Worm (Caenorhabditis elegans) whole organism, L4 larva: ENCODE measurements around the gene stg-1.
A peak's percentile ranks its signal among the peaks of the same experiment; 100 is the strongest.
"Not testable (repeated sequence)": the region's sequence is repeated elsewhere in the genome, so short reads cannot be mapped to it uniquely, and the experiment has no call there.

Experiments
- D1046.2 ChIP-seq: fragments of 200-800 bp; sonication (Bioruptor generic); IDR thresholded peaks from 2 replicates; pipeline ENCODE4 v1.3.6; 2022; ENCODE audit warnings: missing genetic modification characterization, missing compliant biosample characterization
- T20F7.1 ChIP-seq: fragments of 200-800 bp; sonication (Bioruptor generic); optimal IDR thresholded peaks from 2 replicates; lab custom pipeline; 2018; ENCODE audit warnings: mild to moderate bottlenecking, missing genetic modification characterization, missing compliant biosample characterization
- T26A8.4 ChIP-seq: fragments of 200-800 bp; sonication (Bioruptor generic); IDR thresholded peaks from 2 replicates; pipeline ENCODE4 v1.3.6; 2022; ENCODE audit warnings: missing genetic modification characterization, missing compliant biosample characterization
- Y48G9A.11 ChIP-seq: fragments of 200-800 bp; sonication (Bioruptor generic); IDR thresholded peaks from 2 replicates; pipeline ENCODE4 v1.3.6; 2022; ENCODE audit warnings: missing genetic modification reagents, missing genetic modification characterization, missing compliant biosample characterization
- aha-1 ChIP-seq: fragments of 150-350 bp; peaks from one replicate; lab custom pipeline; 2014; ENCODE audit warnings: missing biosample characterization, missing genetic modification characterization
- arid-1 ChIP-seq: fragments of 200-800 bp; sonication (Bioruptor generic); conservative IDR thresholded peaks from 2 replicates; pipeline ENCODE4 v1.3.6; 2022; ENCODE audit warnings: missing genetic modification reagents, missing genetic modification characterization, missing compliant biosample characterization
- ceh-20 ChIP-seq: fragments of 200-800 bp; sonication (Bioruptor generic); IDR thresholded peaks from 2 replicates; pipeline ENCODE4 v1.3.6; 2022; ENCODE audit warnings: missing genetic modification reagents, missing genetic modification characterization, missing compliant biosample characterization
- ceh-32 ChIP-seq: sonication (generic microtip); optimal IDR thresholded peaks from 2 replicates; lab custom pipeline; 2016; ENCODE audit warnings: mild to moderate bottlenecking, missing genetic modification characterization, missing compliant biosample characterization; ENCODE audit not compliant: poor library complexity
- ceh-44 ChIP-seq: fragments of 200-800 bp; sonication (Bioruptor generic); IDR thresholded peaks from 2 replicates; pipeline ENCODE4 v1.3.6; 2022; ENCODE audit warnings: missing genetic modification reagents, missing genetic modification characterization, missing compliant biosample characterization
- ctbp-1 ChIP-seq: fragments of 200-800 bp; sonication (Bioruptor generic); IDR thresholded peaks from 2 replicates; pipeline ENCODE4 v1.3.6; 2022; ENCODE audit warnings: missing genetic modification reagents, missing genetic modification characterization, missing compliant biosample characterization
- dmd-6 ChIP-seq: fragments of 200-800 bp; sonication (Bioruptor generic); IDR thresholded peaks from 2 replicates; pipeline ENCODE4 v1.3.6; 2022; ENCODE audit warnings: missing genetic modification reagents, missing genetic modification characterization, missing compliant biosample characterization
- dmd-8 ChIP-seq: fragments of 200-800 bp; sonication (Bioruptor generic); IDR thresholded peaks from 2 replicates; pipeline ENCODE4 v1.3.6; 2022; ENCODE audit warnings: missing genetic modification characterization, missing compliant biosample characterization
- dmd-9 ChIP-seq: fragments of 200-800 bp; sonication (Bioruptor generic); IDR thresholded peaks from 2 replicates; pipeline ENCODE4 v1.3.6; 2022; ENCODE audit warnings: missing genetic modification reagents, missing genetic modification characterization, missing compliant biosample characterization
- egl-43 ChIP-seq: fragments of 200-800 bp; sonication (Bioruptor generic); IDR thresholded peaks from 2 replicates; pipeline ENCODE4 v1.3.6; 2022; ENCODE audit warnings: missing genetic modification reagents, missing genetic modification characterization, missing compliant biosample characterization
- fkh-10 ChIP-seq: fragments of 150-350 bp; optimal IDR thresholded peaks from 2 replicates; lab custom pipeline; 2014; ENCODE audit warnings: missing biosample characterization, missing genetic modification reagents, missing genetic modification characterization
- hif-1 ChIP-seq, 2 experiments: sonication (generic microtip); optimal IDR thresholded peaks; 2 replicates each; lab custom pipeline; 2016 to 2017; ENCODE audit warnings: missing compliant biosample characterization in 2 of 2, missing genetic modification characterization in 2 of 2, missing genetic modification reagents in 2 of 2, missing genotype in 2 of 2, mild to moderate bottlenecking in 1 of 2
- hlh-11 ChIP-seq: fragments of 200-800 bp; sonication (Bioruptor generic); optimal IDR thresholded peaks from 2 replicates; lab custom pipeline; 2018; ENCODE audit warnings: mild to moderate bottlenecking, missing genetic modification characterization, missing compliant biosample characterization
- hmg-1.1 ChIP-seq: fragments of 200-800 bp; sonication (Bioruptor generic); IDR thresholded peaks from 2 replicates; pipeline ENCODE4 v1.3.6; 2022; ENCODE audit warnings: missing genetic modification reagents, missing genetic modification characterization, missing compliant biosample characterization
- lin-1 ChIP-seq: fragments of 200-800 bp; sonication (Bioruptor generic); IDR thresholded peaks from 2 replicates; pipeline ENCODE4 v1.3.6; 2022; ENCODE audit warnings: missing genetic modification reagents, missing genetic modification characterization, missing compliant biosample characterization
- lin-38 ChIP-seq: fragments of 200-800 bp; sonication (Bioruptor generic); IDR thresholded peaks from 2 replicates; pipeline ENCODE4 v1.3.6; 2022; ENCODE audit warnings: missing genetic modification reagents, missing genetic modification characterization, missing compliant biosample characterization
- madf-5 ChIP-seq, 2 experiments: fragments of 200-800 bp; sonication (Bioruptor generic); IDR thresholded peaks; 2 replicates each; pipeline ENCODE4 v1.3.6; 2022; ENCODE audit warnings: missing compliant biosample characterization in 2 of 2, missing genetic modification characterization in 2 of 2
- mdt-29 ChIP-seq: fragments of 200-800 bp; sonication (Bioruptor generic); IDR thresholded peaks from 2 replicates; pipeline ENCODE4 v1.3.6; 2022; ENCODE audit warnings: missing genetic modification reagents, missing genetic modification characterization, missing compliant biosample characterization
- mes-2 ChIP-seq: sonication (generic microtip); optimal IDR thresholded peaks from 2 replicates; lab custom pipeline; 2016; ENCODE audit warnings: missing genotype, mild to moderate bottlenecking, missing genetic modification characterization, missing compliant biosample characterization; ENCODE audit not compliant: poor library complexity, severe bottlenecking
- nhr-41 ChIP-seq: fragments of 200-800 bp; sonication (Bioruptor generic); IDR thresholded peaks from 2 replicates; pipeline ENCODE4 v1.3.6; 2022; ENCODE audit warnings: missing genetic modification reagents, missing genetic modification characterization, missing compliant biosample characterization
- nhr-76 ChIP-seq: fragments of 150-350 bp; optimal IDR thresholded peaks from 2 replicates; lab custom pipeline; 2014; ENCODE audit warnings: missing biosample characterization, missing genetic modification characterization
- pha-4 ChIP-seq, 2 experiments: fragments of 150-350 bp in 1 of 2; fragments of 200-800 bp in 1 of 2; sonication (Bioruptor generic) in 1 of 2; IDR thresholded peaks in 1 of 2; optimal IDR thresholded peaks in 1 of 2; 2 replicates each; pipeline versions ENCODE4 v1.3.6 to Lab custom; 2014 to 2022; ENCODE audit warnings: missing genetic modification characterization in 2 of 2, missing genetic modification reagents in 2 of 2, missing biosample characterization in 1 of 2, missing compliant biosample characterization in 1 of 2
- saeg-2 ChIP-seq: fragments of 200-800 bp; sonication (Bioruptor generic); IDR thresholded peaks from 2 replicates; pipeline ENCODE4 v1.3.6; 2022; ENCODE audit warnings: missing genetic modification reagents, missing genetic modification characterization, missing compliant biosample characterization
- set-16 ChIP-seq: fragments of 200-800 bp; sonication (Bioruptor generic); IDR thresholded peaks from 2 replicates; pipeline ENCODE4 v1.3.6; 2022; ENCODE audit warnings: missing genetic modification reagents, missing genetic modification characterization, missing compliant biosample characterization
- snpc-1.2 ChIP-seq: fragments of 200-800 bp; sonication (Bioruptor generic); IDR thresholded peaks from 2 replicates; pipeline ENCODE4 v1.3.6; 2022; ENCODE audit warnings: missing genetic modification reagents, missing genetic modification characterization, missing compliant biosample characterization
- spr-3 ChIP-seq: fragments of 200-800 bp; sonication (Bioruptor generic); optimal IDR thresholded peaks from 2 replicates; lab custom pipeline; 2018; ENCODE audit warnings: mild to moderate bottlenecking, missing genetic modification characterization, missing compliant biosample characterization
- tra-1 ChIP-seq: fragments of 200-800 bp; sonication (Bioruptor generic); IDR thresholded peaks from 2 replicates; pipeline ENCODE4 v1.3.6; 2022; ENCODE audit warnings: missing genetic modification reagents, missing genetic modification characterization, missing compliant biosample characterization
- unc-62 ChIP-seq, 3 experiments: fragments of 150-350 bp in 1 of 3; sonication (generic microtip); optimal IDR thresholded peaks in 2 of 3; peaks in 1 of 3; 1 replicate in 1 of 3; 2 replicates in 2 of 3; lab custom pipeline; 2014 to 2017; ENCODE audit warnings: missing biosample characterization in 3 of 3, missing genetic modification characterization in 3 of 3, missing genetic modification reagents in 3 of 3, missing genotype in 1 of 3
- vab-7 ChIP-seq: fragments of 200-800 bp; sonication (Bioruptor generic); IDR thresholded peaks from 2 replicates; pipeline ENCODE4 v1.3.6; 2022; ENCODE audit warnings: missing genetic modification reagents, missing genetic modification characterization, missing compliant biosample characterization

Gene stg-1

DNA sequence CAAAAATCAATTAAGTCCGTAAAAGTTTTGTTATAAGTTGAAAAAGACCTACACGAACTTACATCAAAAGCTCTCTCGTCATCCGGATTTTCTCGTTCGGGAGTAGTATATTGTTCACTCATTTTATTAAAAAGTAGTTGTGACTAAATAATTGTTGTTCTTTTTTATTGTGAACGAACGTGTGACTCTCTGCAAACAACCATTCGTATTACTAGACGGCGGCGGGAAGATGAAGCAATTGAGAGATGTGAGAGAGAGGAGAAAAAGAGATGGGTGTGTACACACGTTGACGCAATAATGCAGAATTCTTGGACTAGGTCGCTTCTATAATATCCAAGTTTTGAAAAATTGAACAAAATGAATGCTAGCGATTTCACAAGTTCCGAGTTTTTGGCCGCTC is 15.5 kb downstream of the stg-1 start, which contains the start of the genes F52H3.11 and bath-38 (continued):
- TF ChIP-seq nhr-76 = no peak
- no peak for TF ChIP-seq ceh-32 (tag; lab: Kevin White, UChicago)
- TF ChIP-seq T20F7.1 = peak; percentile 19

DNA sequence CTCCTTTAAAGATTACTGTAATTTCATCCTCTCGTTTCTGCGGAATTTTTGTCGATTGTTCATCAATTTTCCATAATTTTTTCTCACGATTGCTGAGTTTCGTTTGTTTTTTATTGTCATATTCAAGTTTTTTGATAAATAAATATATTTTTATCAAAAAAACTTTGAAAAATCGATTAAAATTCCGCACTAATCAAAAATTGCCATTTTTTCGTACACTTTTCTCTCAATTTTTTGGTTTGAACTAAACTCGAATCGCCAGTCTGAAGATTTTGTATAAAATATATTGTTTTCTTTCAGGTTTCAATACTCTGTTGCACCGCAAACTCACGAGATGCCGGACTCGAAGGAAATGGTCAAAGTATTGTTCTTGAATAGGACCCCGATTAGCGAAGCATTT is 19.6 kb downstream of the stg-1 start, which contains the start of gene ogr-2:
Gene ogr-2 (plus strand): TSS at position 301 of the 400 bp plus-strand sequence.
- no peak for TF ChIP-seq dmd-9 (GFP tag; lab: Robert Waterston, UW)
- no peak for TF ChIP-seq aha-1

DNA sequence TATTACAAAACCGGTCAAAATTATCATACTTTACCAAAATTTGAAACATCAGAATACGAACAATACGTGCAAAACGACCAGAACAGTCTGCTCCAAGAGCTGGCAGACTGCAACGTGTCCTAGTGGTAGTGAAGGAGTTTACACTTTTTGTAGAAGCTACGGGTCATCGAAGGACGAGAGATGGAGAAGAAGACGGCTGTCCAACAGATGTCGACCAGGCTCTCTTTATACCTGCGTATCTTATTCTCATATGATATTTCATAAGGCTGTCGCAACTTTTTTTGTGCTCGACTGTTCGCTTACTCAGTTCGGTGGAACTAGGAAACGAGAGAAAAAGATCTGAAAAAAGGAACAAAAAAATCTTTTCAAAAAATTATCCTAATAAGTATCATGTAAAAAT is 20.7 kb downstream of the stg-1 start, which contains the start of gene let-268:
Gene let-268 (minus strand): TSS at position 182 of the 400 bp plus-strand sequence.
- TF ChIP-seq fkh-10 (GFP tag; lab: Kevin White, UChicago) = no peak
- no peak for TF ChIP-seq dmd-8 (GFP tag; lab: Robert Waterston, UW)
- TF ChIP-seq saeg-2 (GFP tag; lab: Robert Waterston, UW) = no peak
- peak in 1 of 2 experiments; percentile 40 for TF ChIP-seq hif-1 (tag; optimal IDR thresholded peaks at IDR 0.05; lab: Kevin White, UChicago)
- peak; percentile 12 for TF ChIP-seq hlh-11 (tag; lab: Kevin White, UChicago)
- peak; percentile 7 for TF ChIP-seq aha-1
- TF ChIP-seq, all 104 proteins: peak for 3

DNA sequence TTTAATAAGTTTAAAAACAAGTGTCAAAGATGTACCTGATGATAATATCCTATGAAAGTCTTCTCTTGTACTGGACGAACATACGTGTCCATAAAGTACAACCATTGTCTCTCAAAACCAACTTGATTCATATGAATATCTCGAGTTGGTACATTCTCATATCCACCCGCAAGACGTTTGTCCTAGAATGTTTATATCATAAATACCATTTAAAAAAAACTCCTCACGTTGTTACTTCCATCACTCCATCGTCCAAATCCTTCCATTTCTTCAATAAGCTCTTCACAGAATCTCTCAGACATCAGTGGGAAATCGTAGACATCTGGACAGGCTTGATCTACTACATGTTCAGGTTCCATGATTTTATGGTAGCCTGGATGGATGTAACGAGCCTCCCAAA is 25.0 kb downstream of the stg-1 start:
- no peak for TF ChIP-seq spr-3
- TF ChIP-seq unc-62 (GFP tag; optimal IDR thresholded peaks at IDR 0.05 in 1 of 2; lab: Kevin White, UChicago) = peak in 1 of 2 experiments; percentile 93
- TF ChIP-seq unc-62 (tag; optimal IDR thresholded peaks at IDR 0.05; lab: Kevin White, UChicago) = no peak
- TF ChIP-seq, all 104 proteins: peak for 1

DNA sequence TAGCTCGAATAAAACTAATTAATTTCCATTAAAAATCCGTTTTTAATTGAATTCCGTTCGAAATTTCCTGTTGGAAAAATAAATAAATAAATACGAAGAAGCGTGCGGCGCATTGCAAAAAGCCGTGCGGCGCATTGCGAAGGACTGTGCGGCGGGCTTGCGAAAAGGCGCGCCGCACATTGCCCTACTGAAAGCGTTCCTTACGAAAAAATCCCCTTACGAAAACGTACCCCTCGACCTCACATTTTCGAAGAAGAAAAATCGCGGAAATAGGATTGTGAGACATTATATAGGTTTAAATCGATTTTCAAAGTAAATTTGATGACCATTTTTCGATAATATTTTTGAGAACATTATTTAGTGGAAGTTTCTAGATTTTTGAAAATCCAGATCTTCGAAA is 25.7 kb downstream of the stg-1 start:
- TF ChIP-seq T26A8.4 (GFP tag; lab: Robert Waterston, UW) = peak; percentile 76
- TF ChIP-seq pha-4 (GFP tag; IDR thresholded peaks at IDR 0.05; lab: Robert Waterston, UW) = peak; percentile 69; the same call in 1 of the 2 replicates
- not testable (repeated sequence) for TF ChIP-seq pha-4 (tag; optimal IDR thresholded peaks at IDR 0.05; lab: Kevin White, UChicago)
- peak; percentile 74; the same call in 1 of the 2 replicates for TF ChIP-seq D1046.2
- TF ChIP-seq ctbp-1 = peak; percentile 76; the same call in 1 of the 2 replicates
- TF ChIP-seq ceh-20 (GFP tag; lab: Robert Waterston, UW) = peak; percentile 66; the same call in 1 of the 2 replicates
- 0 out of 2 replicates have a peak, but pooled peaks have one; percentile 66 for TF ChIP-seq dmd-9 (GFP tag; lab: Robert Waterston, UW)
- peak; percentile 49 for TF ChIP-seq mes-2 (tag; lab: Kevin White, UChicago)
- peak; percentile 63 for TF ChIP-seq Y48G9A.11 (GFP tag; lab: Robert Waterston, UW)
- TF ChIP-seq tra-1 (GFP tag; lab: Robert Waterston, UW) = peak; percentile 49; the same call in 1 of the 2 replicates
- TF ChIP-seq lin-1 (GFP tag; lab: Robert Waterston, UW) = 0 out of 2 replicates have a peak, but pooled peaks have one; percentile 25
- TF ChIP-seq mdt-29 (GFP tag; lab: Robert Waterston, UW) = 0 out of 2 replicates have a peak, but pooled peaks have one; percentile 16
- TF ChIP-seq egl-43 (GFP tag; lab: Robert Waterston, UW) = peak; percentile 78
- TF ChIP-seq dmd-6 (GFP tag; lab: Robert Waterston, UW) = peak; percentile 56
- peak; percentile 42; the same call in 1 of the 2 replicates for TF ChIP-seq set-16 (GFP tag; lab: Robert Waterston, UW)
- 0 out of 2 replicates have a peak, but pooled peaks have one; percentile 20 for TF ChIP-seq saeg-2 (GFP tag; lab: Robert Waterston, UW)
- TF ChIP-seq snpc-1.2 (GFP tag; lab: Robert Waterston, UW) = peak; percentile 58; the same call in 1 of the 2 replicates
- peak; percentile 89 for TF ChIP-seq hmg-1.1 (GFP tag; lab: Robert Waterston, UW)
- 0 out of 4 replicates have a peak, but pooled peaks of 1 of the 2 experiments have one; percentile 63 for TF ChIP-seq madf-5 (GFP tag; IDR thresholded peaks at IDR 0.05; lab: Robert Waterston, UW)
- peak; percentile 58; the same call in 1 of the 2 replicates for TF ChIP-seq arid-1
- peak; percentile 91 for TF ChIP-seq lin-38 (GFP tag; lab: Robert Waterston, UW)
- 0 out of 2 replicates have a peak, but pooled peaks have one; percentile 36 for TF ChIP-seq nhr-41 (GFP tag; lab: Robert Waterston, UW)
- TF ChIP-seq vab-7 (GFP tag; lab: Robert Waterston, UW) = peak; percentile 86
- TF ChIP-seq ceh-44 = peak; percentile 79
